Fruit fly (Drosophila melanogaster) whole organism, embryonic: ENCODE data around the gene Tm1.

Source experiments
- Abd-B ChIP-seq: fragments of 200-800 bp; sonication (Bioruptor generic); optimal IDR thresholded peaks from 2 replicates; lab custom pipeline; 2018; ENCODE audit warnings: missing biosample characterization, mild to moderate bottlenecking, missing genetic modification characterization, moderate library complexity
- Adf1 ChIP-seq: fragments of 200-800 bp; sonication (Bioruptor generic); IDR thresholded peaks from 2 replicates; pipeline ENCODE4 v1.3.6; 2022; ENCODE audit warnings: missing biosample characterization, missing genetic modification characterization
- Asciz ChIP-seq: fragments of 200-800 bp; sonication (Bioruptor generic); optimal IDR thresholded peaks from 2 replicates; lab custom pipeline; 2017; ENCODE audit warnings: missing biosample characterization, mild to moderate bottlenecking, missing genetic modification characterization, missing genetic modification reagents
- Bdp1 ChIP-seq: fragments of 200-800 bp; sonication (Bioruptor generic); optimal IDR thresholded peaks from 3 replicates; lab custom pipeline; 2016; ENCODE audit warnings: missing biosample characterization, missing genetic modification characterization
- CG10366 ChIP-seq: fragments of 200-800 bp; sonication (Bioruptor generic); IDR thresholded peaks from 2 replicates; pipeline ENCODE4 v1.3.6; 2022; ENCODE audit warnings: missing biosample characterization, missing genetic modification characterization
- CG11398 ChIP-seq: fragments of 200-800 bp; sonication (Bioruptor generic); optimal IDR thresholded peaks from 2 replicates; lab custom pipeline; 2016; ENCODE audit warnings: missing biosample characterization, missing genetic modification characterization
- CG17612 ChIP-seq: fragments of 200-800 bp; sonication (Bioruptor generic); IDR thresholded peaks from 2 replicates; pipeline ENCODE4 v1.3.6; 2022; ENCODE audit warnings: missing biosample characterization, missing genetic modification characterization
- CG18011 ChIP-seq: fragments of 200-800 bp; sonication (Bioruptor generic); optimal IDR thresholded peaks from 2 replicates; lab custom pipeline; 2017; ENCODE audit warnings: missing biosample characterization, missing genetic modification characterization, mild to moderate bottlenecking, moderate library complexity, missing genotype
- CG2129 ChIP-seq: fragments of 200-800 bp; sonication (Bioruptor generic); IDR thresholded peaks from 2 replicates; pipeline ENCODE4 v1.3.6; 2022; ENCODE audit warnings: missing biosample characterization, missing genetic modification characterization; ENCODE audit not compliant: partially characterized antibody
- CG4404 ChIP-seq: fragments of 200-800 bp; sonication (Bioruptor generic); IDR thresholded peaks from 2 replicates; pipeline ENCODE4 v1.3.6; 2022; ENCODE audit warnings: missing biosample characterization, missing genetic modification characterization
- CG6654 ChIP-seq: fragments of 200-800 bp; sonication (Bioruptor generic); optimal IDR thresholded peaks from 2 replicates; lab custom pipeline; 2017; ENCODE audit warnings: missing biosample characterization, mild to moderate bottlenecking, missing genetic modification characterization
- CG7357 ChIP-seq: fragments of 200-800 bp; sonication (Bioruptor generic); IDR thresholded peaks from 3 replicates; pipeline ENCODE4 v1.3.6; 2022; ENCODE audit warnings: missing biosample characterization, missing genetic modification characterization
- CG7745 ChIP-seq: fragments of 200-800 bp; sonication (Bioruptor generic); optimal IDR thresholded peaks from 2 replicates; lab custom pipeline; 2018; ENCODE audit warnings: missing biosample characterization, mild to moderate bottlenecking, missing genetic modification characterization, moderate library complexity
- CG8944 ChIP-seq: fragments of 200-800 bp; sonication (Bioruptor generic); optimal IDR thresholded peaks from 3 replicates; lab custom pipeline; 2016; ENCODE audit warnings: missing biosample characterization, missing genetic modification characterization
- Dad ChIP-seq: fragments of 200-800 bp; sonication (Bioruptor generic); optimal IDR thresholded peaks from 3 replicates; lab custom pipeline; 2016; ENCODE audit warnings: missing biosample characterization, missing genetic modification characterization
- Dip2 ChIP-seq: fragments of 200-800 bp; sonication (Bioruptor generic); IDR thresholded peaks from 2 replicates; pipeline ENCODE4 v1.3.6; 2022; ENCODE audit warnings: missing biosample characterization, missing genetic modification characterization
- Dref ChIP-seq: fragments of 200-800 bp; sonication (Bioruptor generic); IDR thresholded peaks from 2 replicates; pipeline ENCODE4 v1.3.6; 2022; ENCODE audit warnings: missing biosample characterization, missing genetic modification characterization
- E2f1 ChIP-seq: fragments of 200-800 bp; sonication (Bioruptor generic); IDR thresholded peaks from 2 replicates; pipeline ENCODE4 v1.3.6; 2022; ENCODE audit warnings: missing biosample characterization, missing genetic modification characterization
- Ets97D ChIP-seq: fragments of 200-800 bp; sonication (Bioruptor generic); optimal IDR thresholded peaks from 3 replicates; lab custom pipeline; 2016; ENCODE audit warnings: missing biosample characterization, missing genetic modification characterization
- GATAe ChIP-seq: fragments of 200-800 bp; sonication (Bioruptor generic); conservative IDR thresholded peaks from 2 replicates; pipeline ENCODE4 v1.3.6; 2022; ENCODE audit warnings: missing biosample characterization, missing genetic modification characterization
- H15 ChIP-seq: fragments of 200-800 bp; sonication (Bioruptor generic); IDR thresholded peaks from 3 replicates; pipeline ENCODE4 v1.3.6; 2022; ENCODE audit warnings: missing biosample characterization, missing genetic modification characterization
- HLH3B ChIP-seq: fragments of 200-800 bp; sonication (Bioruptor generic); IDR thresholded peaks from 2 replicates; pipeline ENCODE4 v1.3.6; 2022; ENCODE audit warnings: missing biosample characterization, missing genetic modification characterization
- Jarid2 ChIP-seq: fragments of 200-800 bp; sonication (Bioruptor generic); optimal IDR thresholded peaks from 3 replicates; lab custom pipeline; 2017; ENCODE audit warnings: mild to moderate bottlenecking, missing biosample characterization, missing genetic modification reagents, missing genetic modification characterization
- NC2β ChIP-seq: fragments of 200-800 bp; sonication (Bioruptor generic); optimal IDR thresholded peaks from 2 replicates; lab custom pipeline; 2016; ENCODE audit warnings: missing biosample characterization, missing genetic modification characterization
- Vsx1 ChIP-seq: fragments of 200-800 bp; sonication (Bioruptor generic); optimal IDR thresholded peaks from 2 replicates; lab custom pipeline; 2017; ENCODE audit warnings: missing biosample characterization, mild to moderate bottlenecking, missing genetic modification characterization, missing genetic modification reagents
- Xrp1 ChIP-seq: fragments of 200-800 bp; sonication (Bioruptor generic); IDR thresholded peaks from 2 replicates; pipeline ENCODE4 v1.3.6; 2022; ENCODE audit warnings: missing biosample characterization, missing genetic modification characterization
- al ChIP-seq: fragments of 200-800 bp; sonication (Bioruptor generic); IDR thresholded peaks from 2 replicates; pipeline ENCODE4 v1.3.6; 2022; ENCODE audit warnings: missing biosample characterization, missing genetic modification characterization
- ap ChIP-seq: fragments of 200-800 bp; sonication (Bioruptor generic); IDR thresholded peaks from 2 replicates; pipeline ENCODE4 v1.3.6; 2022; ENCODE audit warnings: missing biosample characterization, missing genetic modification characterization
- ara ChIP-seq: fragments of 200-800 bp; sonication (Bioruptor generic); IDR thresholded peaks from 2 replicates; pipeline ENCODE4 v1.3.6; 2022; ENCODE audit warnings: missing biosample characterization, missing genetic modification characterization
- bcd ChIP-seq: fragments of 200-800 bp; sonication (Bioruptor generic); optimal IDR thresholded peaks from 2 replicates; lab custom pipeline; 2017; ENCODE audit warnings: missing biosample characterization, mild to moderate bottlenecking, missing genetic modification characterization
- br ChIP-seq: fragments of >200 bp; optimal IDR thresholded peaks from 2 replicates; lab custom pipeline; 2017
- btn ChIP-seq: fragments of 200-800 bp; sonication (Bioruptor generic); optimal IDR thresholded peaks from 2 replicates; lab custom pipeline; 2016; ENCODE audit warnings: missing biosample characterization, missing genetic modification characterization
- caup ChIP-seq: fragments of 200-800 bp; sonication (Bioruptor generic); optimal IDR thresholded peaks from 3 replicates; lab custom pipeline; 2017; ENCODE audit warnings: missing biosample characterization, mild to moderate bottlenecking, missing genetic modification characterization, moderate library complexity; ENCODE audit not compliant: severe bottlenecking
- chm ChIP-seq: fragments of 200-800 bp; sonication (Bioruptor generic); IDR thresholded peaks from 2 replicates; pipeline ENCODE4 v1.3.6; 2022; ENCODE audit warnings: missing biosample characterization, missing genetic modification characterization
- croc ChIP-seq: fragments of 200-800 bp; sonication (Bioruptor generic); conservative IDR thresholded peaks from 3 replicates; pipeline ENCODE4 v1.3.6; 2022; ENCODE audit warnings: missing biosample characterization, missing genetic modification characterization
- gsb ChIP-seq: fragments of 200-800 bp; sonication (Bioruptor generic); IDR thresholded peaks from 2 replicates; pipeline ENCODE4 v1.3.6; 2022; ENCODE audit warnings: missing biosample characterization, missing genetic modification characterization
- gt ChIP-seq: fragments of 200-800 bp; sonication (Bioruptor generic); IDR thresholded peaks from 2 replicates; pipeline ENCODE4 v1.3.6; 2022; ENCODE audit warnings: missing biosample characterization, missing genetic modification characterization
- ham ChIP-seq: fragments of 200-800 bp; sonication (Bioruptor generic); IDR thresholded peaks from 2 replicates; pipeline ENCODE4 v1.3.6; 2022; ENCODE audit warnings: missing biosample characterization, missing genetic modification characterization
- hb ChIP-seq: fragments of 200-800 bp; sonication (Bioruptor generic); IDR thresholded peaks from 3 replicates; pipeline ENCODE4 v1.3.6; 2022; ENCODE audit warnings: missing biosample characterization, missing genetic modification characterization; ENCODE audit not compliant: partially characterized antibody
- hbn ChIP-seq: fragments of 200-800 bp; sonication (Bioruptor generic); IDR thresholded peaks from 2 replicates; pipeline ENCODE4 v1.3.6; 2022; ENCODE audit warnings: missing biosample characterization, missing genetic modification characterization; ENCODE audit not compliant: partially characterized antibody
- insv ChIP-seq, 2 experiments: fragments of 200-800 bp; sonication (Bioruptor generic); optimal IDR thresholded peaks; 3 replicates each; lab custom pipeline; 2016 to 2018; ENCODE audit warnings: missing biosample characterization in 2 of 2, missing genetic modification characterization in 2 of 2
- knrl ChIP-seq: fragments of 200-800 bp; sonication (Bioruptor generic); IDR thresholded peaks from 3 replicates; pipeline ENCODE4 v1.3.6; 2022; ENCODE audit warnings: missing biosample characterization, missing genetic modification characterization; ENCODE audit not compliant: partially characterized antibody
- mirr ChIP-seq: fragments of 200-800 bp; sonication (Bioruptor generic); optimal IDR thresholded peaks from 3 replicates; lab custom pipeline; 2018; ENCODE audit warnings: missing biosample characterization, mild to moderate bottlenecking, missing genetic modification characterization
- onecut ChIP-seq: fragments of 200-800 bp; sonication (Bioruptor generic); IDR thresholded peaks from 2 replicates; pipeline ENCODE4 v1.3.6; 2022; ENCODE audit warnings: missing biosample characterization, missing genetic modification characterization
- prd ChIP-seq, 3 experiments: fragments of >200 bp in 2 of 3; fragments of 200-800 bp in 1 of 3; sonication (Bioruptor generic) in 1 of 3; optimal IDR thresholded peaks in 2 of 3; IDR thresholded peaks in 1 of 3; 2 replicates in 2 of 3; 3 replicates in 1 of 3; pipeline versions ENCODE4 v1.3.6 to Lab custom; 2017 to 2022; ENCODE audit warnings: missing biosample characterization in 1 of 3, missing genetic modification characterization in 1 of 3
- seq ChIP-seq: fragments of 200-800 bp; sonication (Bioruptor generic); IDR thresholded peaks from 2 replicates; pipeline ENCODE4 v1.3.6; 2022; ENCODE audit warnings: missing biosample characterization, missing genetic modification characterization
- slp2 ChIP-seq: fragments of 200-800 bp; sonication (Bioruptor generic); optimal IDR thresholded peaks from 2 replicates; lab custom pipeline; 2016; ENCODE audit warnings: missing biosample characterization, missing genetic modification characterization
- trem ChIP-seq: fragments of 200-800 bp; optimal IDR thresholded peaks from 3 replicates; lab custom pipeline; 2019; ENCODE audit warnings: missing biosample characterization, mild to moderate bottlenecking, missing genetic modification characterization, moderate library complexity
- zf30C ChIP-seq: fragments of 200-800 bp; sonication (Bioruptor generic); optimal IDR thresholded peaks from 3 replicates; lab custom pipeline; 2018; ENCODE audit warnings: missing biosample characterization, mild to moderate bottlenecking, missing genetic modification characterization

The Tm1 gene

dm6 chr3R:15242186-15243045 lies 35.6 kb upstream of the Tm1 start, which contains the start of the genes tefu and Hsc70-4 (continued):
- TF ChIP-seq onecut (GFP tag; lab: Robert Waterston, UW) (peak; percentile 85), Jarid2 (no peak), Xrp1 (GFP tag; lab: Robert Waterston, UW) (peak; percentile 70), bcd (GFP tag; lab: Kevin White, UChicago) (peak; percentile 85), al (GFP tag; lab: Robert Waterston, UW) (peak; percentile 82), gt (no peak), NC2β (GFP tag; lab: Kevin White, UChicago) (peak; percentile 69), slp2 (peak; percentile 62), Abd-B (GFP tag; lab: Kevin White, UChicago) (peak; percentile 92), Asciz (no peak), zf30C (GFP tag; lab: Kevin White, UChicago) (no peak), GATAe (GFP tag; lab: Robert Waterston, UW) (no peak), CG17612 (GFP tag; lab: Robert Waterston, UW) (peak; percentile 69), ara (GFP tag; lab: Robert Waterston, UW) (peak; percentile 70), Vsx1 (GFP tag; lab: Kevin White, UChicago) (no peak), CG18011 (GFP tag; lab: Kevin White, UChicago) (no peak), hbn (GFP tag; lab: Robert Waterston, UW) (no peak), Bdp1 (peak; percentile 57), caup (GFP tag; lab: Kevin White, UChicago) (peak; percentile 38), Ets97D (GFP tag; lab: Kevin White, UChicago) (peak; percentile 72), CG2129 (no peak), knrl (peak; percentile 39; the same call in 1 of the 3 replicates), Dref (GFP tag; lab: Robert Waterston, UW) (peak; percentile 51), prd (optimal IDR thresholded peaks at IDR 0.05; lab: Kevin White, UChicago) (no peak), prd (GFP tag; IDR thresholded peaks at IDR 0.05; lab: Robert Waterston, UW) (peak; percentile 88), Adf1 (GFP tag; lab: Robert Waterston, UW) (no peak; the same call in 1 of the 2 replicates), CG11398 (no peak), CG7357 (GFP tag; lab: Robert Waterston, UW) (peak; percentile 99), seq (GFP tag; lab: Robert Waterston, UW) (peak; percentile 63), br (lab: Kevin White, UChicago) (no peak), gsb (GFP tag; lab: Robert Waterston, UW) (0 out of 2 replicates have a peak, but pooled peaks have one; percentile 43), croc (GFP tag; lab: Robert Waterston, UW) (peak; percentile 49; the same call in 2 of the 3 replicates), CG4404 (GFP tag; lab: Robert Waterston, UW) (peak; percentile 74), chm (GFP tag; lab: Robert Waterston, UW) (no peak), CG6654 (peak; percentile 56), mirr (no peak), H15 (peak; percentile 72; the same call in 2 of the 3 replicates), hb (GFP tag; lab: Robert Waterston, UW) (no peak), btn (no peak), ap (GFP tag; lab: Robert Waterston, UW) (peak; percentile 65; the same call in 1 of the 2 replicates), trem (tag; lab: Kevin White, UChicago) (peak; percentile 65), E2f1 (GFP tag; lab: Robert Waterston, UW) (peak; percentile 70), CG8944 (peak; percentile 48), ham (GFP tag; lab: Robert Waterston, UW) (peak; percentile 52; the same call in 1 of the 2 replicates), CG10366 (GFP tag; lab: Robert Waterston, UW) (peak; percentile 74), Dad (GFP tag; lab: Kevin White, UChicago) (peak; percentile 68), CG7745 (tag; lab: Kevin White, UChicago) (peak; percentile 41), Dip2 (GFP tag; lab: Robert Waterston, UW) (0 out of 2 replicates have a peak, but pooled peaks have one; percentile 28), insv (GFP tag; optimal IDR thresholded peaks at IDR 0.05; lab: Kevin White, UChicago) (peak in 1 of 2 experiments; percentile 30), HLH3B (GFP tag; lab: Robert Waterston, UW) (peak; percentile 65; the same call in 1 of the 2 replicates)
